Worm (Caenorhabditis elegans): Measurements from ENCODE around the gene ccch-1.
A peak's percentile ranks its signal among the peaks of the same experiment; 100 is the strongest.

The ccch-1 gene

DNA sequence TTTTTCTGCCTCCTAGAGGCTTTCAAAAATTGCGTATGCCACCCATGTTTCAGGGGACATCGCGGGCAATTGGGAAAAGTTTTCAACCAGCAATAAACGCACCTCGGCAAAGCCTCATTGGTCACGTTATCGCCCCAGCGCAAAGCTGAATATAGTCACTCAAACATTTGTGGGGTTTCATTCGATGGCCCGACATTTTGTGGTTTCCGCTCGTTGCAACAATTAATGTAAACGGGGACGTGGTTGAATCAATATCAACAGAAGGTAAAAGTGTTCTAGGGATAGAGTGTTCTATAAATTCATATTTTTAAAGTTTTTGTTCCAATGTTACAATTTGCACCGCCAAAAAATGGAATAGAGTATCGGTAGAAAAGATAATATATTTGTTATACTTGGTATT lies 39.3 kb upstream of the ccch-1 start:
- TF ChIP-seq alr-1 (tag; optimal IDR thresholded peaks at IDR 0.05) (no peak), ceh-82 (tag; optimal IDR thresholded peaks at IDR 0.05) (no peak), mdl-1 (tag; optimal IDR thresholded peaks at IDR 0.05) (no peak)

DNA sequence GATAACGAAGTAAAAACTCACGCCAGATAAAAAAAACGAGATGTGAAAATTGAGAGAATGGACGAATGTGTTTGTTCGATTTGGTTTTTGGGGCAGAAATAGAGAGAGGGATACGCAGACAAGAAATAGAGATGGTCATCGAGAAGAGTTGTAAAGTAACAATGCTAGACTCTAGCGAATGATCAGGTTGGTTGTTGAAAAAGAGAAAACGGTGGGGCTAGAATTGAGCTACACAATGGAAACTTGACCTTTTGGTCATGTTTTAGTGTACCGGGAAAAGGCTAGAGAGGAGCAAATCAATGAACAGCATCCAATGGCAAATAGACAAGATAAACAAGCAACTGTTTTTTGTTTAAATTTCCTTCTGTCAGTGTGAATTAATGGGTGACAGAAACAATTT lies 37.2 kb upstream of the ccch-1 start, which contains the start of gene dhs-19:
Gene dhs-19, minus strand, starts transcription at position 101 of the 400 bp plus-strand sequence.
- TF ChIP-seq sem-4 (tag; optimal IDR thresholded peaks at IDR 0.05) (no peak), snpc-4 (tag; optimal IDR thresholded peaks at IDR 0.05) (no peak), unc-62 (GFP tag; optimal IDR thresholded peaks at IDR 0.05) (no peak), nhr-23 (tag; optimal IDR thresholded peaks at IDR 0.05) (no peak), ztf-11 (tag; optimal IDR thresholded peaks at IDR 0.05) (no peak), nhr-21 (tag; optimal IDR thresholded peaks at IDR 0.05) (no peak), peb-1 (tag; optimal IDR thresholded peaks at IDR 0.05) (no peak), crh-2 (tag; optimal IDR thresholded peaks at IDR 0.05) (no peak), nhr-77 (tag; optimal IDR thresholded peaks at IDR 0.05) (no peak), C34F6.9 (tag; optimal IDR thresholded peaks at IDR 0.05) (no peak), nhr-11 (tag; optimal IDR thresholded peaks at IDR 0.05) (no peak), dmd-4 (tag; optimal IDR thresholded peaks at IDR 0.05) (no peak), elt-1 (tag; optimal IDR thresholded peaks at IDR 0.05) (no peak), unc-55 (GFP tag; optimal IDR thresholded peaks at IDR 0.05) (no peak), mdl-1 (tag; optimal IDR thresholded peaks at IDR 0.05) (no peak)

DNA sequence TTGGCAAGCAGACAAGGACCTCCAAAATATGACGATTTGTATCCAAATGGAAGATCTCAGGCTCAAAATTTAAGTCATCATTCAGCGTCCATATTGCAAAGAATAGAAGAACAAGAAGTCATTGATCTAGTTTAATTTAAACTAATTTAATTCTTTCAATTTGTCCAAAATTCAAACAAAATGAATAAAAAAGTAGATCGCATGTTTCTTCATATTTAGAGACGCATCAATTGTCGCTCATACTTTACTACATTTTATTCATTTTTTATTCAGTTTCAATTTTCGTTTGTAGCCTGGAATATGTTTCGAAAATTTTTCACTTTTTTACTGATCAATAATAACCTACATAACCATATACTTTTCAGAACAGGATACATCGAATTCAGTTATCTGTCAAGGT lies 35.2 kb upstream of the ccch-1 start, which contains the start of gene T11F9.21:
Gene T11F9.21, plus strand, starts transcription at position 301 of the 400 bp plus-strand sequence.
- TF ChIP-seq peb-1 (tag; optimal IDR thresholded peaks at IDR 0.05) (no peak), snpc-4 (tag; optimal IDR thresholded peaks at IDR 0.05) (no peak), dmd-4 (tag; optimal IDR thresholded peaks at IDR 0.05) (no peak), fos-1 (tag; optimal IDR thresholded peaks at IDR 0.05) (no peak), mab-5 (tag; optimal IDR thresholded peaks at IDR 0.05) (no peak), sma-3 (GFP tag; optimal IDR thresholded peaks at IDR 0.05) (no peak), egl-27 (tag; optimal IDR thresholded peaks at IDR 0.05) (no peak), elt-3 (tag; optimal IDR thresholded peaks at IDR 0.05) (no peak), lsy-2 (tag; optimal IDR thresholded peaks at IDR 0.05) (no peak)

DNA sequence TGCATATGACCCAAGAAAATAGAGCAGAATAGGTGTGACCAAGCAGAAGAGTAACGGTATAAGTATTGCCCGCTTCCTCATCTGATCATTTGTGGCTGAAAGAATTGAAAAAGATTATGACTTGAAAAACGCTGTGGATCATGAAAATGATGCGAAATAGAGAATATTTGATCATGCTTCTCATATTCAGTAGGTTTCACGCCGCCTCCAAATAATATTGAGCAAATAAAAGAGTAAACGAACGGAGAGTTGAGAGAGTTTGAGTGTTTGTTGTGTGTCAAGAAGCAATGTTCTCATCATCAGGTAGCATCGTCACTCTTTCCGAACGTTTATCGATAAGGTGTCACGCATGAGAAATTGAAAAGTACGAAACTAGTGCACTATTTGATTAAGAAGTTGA lies 31.3 kb upstream of the ccch-1 start, which contains the start of gene htrl-1:
Gene htrl-1, minus strand, starts transcription at position 101 of the 400 bp plus-strand sequence.
- TF ChIP-seq nhr-10 (tag; optimal IDR thresholded peaks at IDR 0.05) (no peak), dmd-4 (tag; optimal IDR thresholded peaks at IDR 0.05) (no peak), nhr-21 (tag; optimal IDR thresholded peaks at IDR 0.05) (no peak), elt-3 (tag; optimal IDR thresholded peaks at IDR 0.05) (no peak), ceh-16 (tag; optimal IDR thresholded peaks at IDR 0.05) (no peak), lin-11 (tag; optimal IDR thresholded peaks at IDR 0.05) (no peak), crh-2 (tag; optimal IDR thresholded peaks at IDR 0.05) (no peak), skn-1 (tag; optimal IDR thresholded peaks at IDR 0.05) (no peak), lsy-2 (tag; optimal IDR thresholded peaks at IDR 0.05) (no peak), mab-5 (tag; optimal IDR thresholded peaks at IDR 0.05) (no peak), ztf-4 (tag; optimal IDR thresholded peaks at IDR 0.05) (no peak), nhr-6 (tag; optimal IDR thresholded peaks at IDR 0.05) (no peak), fos-1 (tag; optimal IDR thresholded peaks at IDR 0.05) (no peak), mdl-1 (tag; optimal IDR thresholded peaks at IDR 0.05) (no peak), gmeb-1 (tag; optimal IDR thresholded peaks at IDR 0.05) (no peak), peb-1 (tag; optimal IDR thresholded peaks at IDR 0.05) (no peak), nhr-77 (tag; optimal IDR thresholded peaks at IDR 0.05) (no peak), zag-1 (tag; optimal IDR thresholded peaks at IDR 0.05) (no peak), snpc-4 (tag; optimal IDR thresholded peaks at IDR 0.05) (no peak), elt-1 (tag; optimal IDR thresholded peaks at IDR 0.05) (no peak)

DNA sequence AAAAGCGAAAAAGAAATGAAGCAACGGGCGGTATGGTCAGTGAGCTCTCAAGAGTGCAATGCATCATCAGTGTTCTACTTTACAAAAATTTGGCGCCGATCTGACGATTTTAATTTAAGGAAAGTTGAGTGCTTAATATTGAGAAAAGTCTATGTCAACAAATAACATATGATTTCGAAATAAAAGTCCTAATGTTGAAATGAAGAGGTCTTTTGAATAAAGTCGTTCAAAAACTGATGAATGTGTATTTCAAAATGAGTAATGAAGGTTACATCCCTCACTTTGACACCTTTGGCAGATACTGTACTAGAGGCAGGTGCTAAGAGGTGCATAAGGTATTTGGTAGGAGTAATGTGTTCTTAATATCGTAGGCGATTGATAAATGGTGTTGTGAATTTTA lies 30.2 kb upstream of the ccch-1 start:
- no peak for TF ChIP-seq ztf-4 (tag; optimal IDR thresholded peaks at IDR 0.05)
- TF ChIP-seq C34F6.9 (tag; optimal IDR thresholded peaks at IDR 0.05) = no peak

DNA sequence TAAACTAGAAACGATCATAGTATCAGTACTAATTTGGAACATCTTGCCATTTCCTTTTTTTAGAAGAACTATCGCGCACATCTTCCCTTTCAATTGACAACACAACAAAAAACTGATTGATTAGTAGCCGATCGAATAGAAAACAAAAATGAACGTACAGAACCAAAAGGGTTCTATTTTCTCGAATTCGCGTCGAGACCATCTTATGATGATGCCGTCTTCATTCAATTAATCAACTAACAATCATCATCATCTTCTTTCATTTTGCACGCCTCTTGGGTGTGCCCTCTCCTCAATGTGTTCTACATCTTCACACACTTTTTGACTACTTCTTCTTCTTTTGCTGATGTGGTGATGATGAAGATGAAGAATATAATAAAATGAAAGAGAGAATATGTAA lies 27.8 kb upstream of the ccch-1 start:
- TF ChIP-seq nhr-10 (tag; optimal IDR thresholded peaks at IDR 0.05) (no peak), ceh-82 (tag; optimal IDR thresholded peaks at IDR 0.05) (no peak), fos-1 (tag; optimal IDR thresholded peaks at IDR 0.05) (peak; percentile 0), alr-1 (tag; optimal IDR thresholded peaks at IDR 0.05) (no peak), nhr-12 (tag; optimal IDR thresholded peaks at IDR 0.05) (no peak), nhr-23 (tag; optimal IDR thresholded peaks at IDR 0.05) (no peak), sma-3 (GFP tag; optimal IDR thresholded peaks at IDR 0.05) (peak; percentile 30), F13H6.1 (tag; optimal IDR thresholded peaks at IDR 0.05) (no peak), lin-11 (tag; optimal IDR thresholded peaks at IDR 0.05) (no peak), ama-1 (optimal IDR thresholded peaks at IDR 0.05) (no peak), ztf-11 (tag; optimal IDR thresholded peaks at IDR 0.05) (no peak), blmp-1 (tag; optimal IDR thresholded peaks at IDR 0.05; ENCODE audit: insufficient read depth) (peak; percentile 48), sma-9 (GFP tag; optimal IDR thresholded peaks at IDR 0.05) (peak; percentile 14), sma-9 (tag; optimal IDR thresholded peaks at IDR 0.05) (no peak), peb-1 (tag; optimal IDR thresholded peaks at IDR 0.05) (no peak), Y55F3AM.14 (GFP tag; optimal IDR thresholded peaks at IDR 0.05) (no peak)

Data from whole organism, L2 larva.